Fruit fly (Drosophila melanogaster) whole organism, wandering third instar larva: ENCODE data around the gene CG32112.

Experiments
- CrebA ChIP-seq: fragments of 200-800 bp; sonication (Bioruptor generic); optimal IDR thresholded peaks from 2 replicates; lab custom pipeline; 2016; ENCODE audit warnings: missing biosample characterization, mild to moderate bottlenecking, missing genetic modification characterization, borderline replicate concordance
- Dfd ChIP-seq: fragments of >200 bp; optimal IDR thresholded peaks from 2 replicates; lab custom pipeline; 2017; ENCODE audit warnings: missing biosample characterization, missing genetic modification characterization
- Dif ChIP-seq: fragments of 200-275, 200-300 bp; sonication (Bioruptor generic); optimal IDR thresholded peaks from 2 replicates; lab custom pipeline; 2018; ENCODE audit warnings: missing biosample characterization, missing genetic modification characterization; ENCODE audit not compliant: partially characterized antibody
- dsf ChIP-seq: sonication (Bioruptor generic); optimal IDR thresholded peaks from 2 replicates; lab custom pipeline; 2016; ENCODE audit warnings: missing biosample characterization, missing genetic modification characterization, borderline replicate concordance
- foxo ChIP-seq, 2 experiments: fragments of 200-800 bp; sonication (Bioruptor generic); optimal IDR thresholded peaks; 2 replicates in 1 of 2; 3 replicates in 1 of 2; lab custom pipeline; 2016 to 2017; ENCODE audit warnings: missing biosample characterization in 2 of 2, missing genetic modification characterization in 2 of 2
- h ChIP-seq: fragments of 200-800 bp; sonication (Bioruptor generic); optimal IDR thresholded peaks from 3 replicates; lab custom pipeline; 2016; ENCODE audit warnings: missing biosample characterization, mild to moderate bottlenecking, missing genetic modification characterization
- pan ChIP-seq: fragments of >200 bp; optimal IDR thresholded peaks from 2 replicates; lab custom pipeline; 2017
- sage ChIP-seq: fragments of 200-800 bp; sonication (Bioruptor generic); optimal IDR thresholded peaks from 2 replicates; lab custom pipeline; 2016; ENCODE audit warnings: missing biosample characterization, mild to moderate bottlenecking, missing genetic modification characterization

DNA sequence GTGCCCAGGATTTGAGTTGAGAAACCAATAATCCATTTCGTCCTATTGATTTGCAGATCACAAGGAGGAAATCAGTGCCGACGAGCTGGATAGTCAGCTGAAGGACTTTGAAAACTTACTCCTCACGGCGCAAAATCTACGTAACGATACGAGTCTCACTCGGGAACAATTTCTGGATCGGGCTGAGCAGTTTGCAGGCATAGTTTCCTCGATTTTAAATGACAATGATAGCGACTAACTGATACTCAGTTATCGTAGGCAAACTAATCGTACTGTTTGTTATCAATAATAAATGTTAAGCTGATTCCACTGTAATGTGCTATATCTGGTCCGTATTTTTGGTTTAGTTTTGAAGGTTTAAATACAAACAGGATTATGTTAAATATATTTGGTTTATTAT is 4.7 kb downstream of the CG32112 start:
- TF ChIP-seq Dif (no peak), sage (GFP tag; lab: Kevin White, UChicago) (no peak), Dfd (GFP tag; lab: Kevin White, UChicago) (no peak), CrebA (no peak), pan (lab: Kevin White, UChicago) (no peak), dsf (no peak), h (GFP tag; lab: Kevin White, UChicago) (no peak), foxo (GFP tag; optimal IDR thresholded peaks at IDR 0.05; lab: Kevin White, UChicago) (no peak)
